Worm (Caenorhabditis elegans): ENCODE measurements around the gene grd-13.

- no peak for TF ChIP-seq ZK546.5 (tag; optimal IDR thresholded peaks at IDR 0.05)
- TF ChIP-seq egl-27 (tag; optimal IDR thresholded peaks at IDR 0.05), result no peak
- TF ChIP-seq snpc-4 (tag; optimal IDR thresholded peaks at IDR 0.05), result no peak
- TF ChIP-seq ztf-4 (tag; optimal IDR thresholded peaks at IDR 0.05), result no peak
- no peak for TF ChIP-seq nhr-129 (tag; optimal IDR thresholded peaks at IDR 0.05)
- no peak for TF ChIP-seq peb-1 (tag; optimal IDR thresholded peaks at IDR 0.05)
- no peak for TF ChIP-seq unc-62 (GFP tag; optimal IDR thresholded peaks at IDR 0.05)
- no peak for TF ChIP-seq ama-1 (optimal IDR thresholded peaks at IDR 0.05)
- no peak for TF ChIP-seq fos-1 (tag; optimal IDR thresholded peaks at IDR 0.05)
- no peak for TF ChIP-seq dmd-4 (tag; optimal IDR thresholded peaks at IDR 0.05)
- no peak for TF ChIP-seq mdl-1 (tag; optimal IDR thresholded peaks at IDR 0.05)
- no peak for TF ChIP-seq F13H6.1 (tag; optimal IDR thresholded peaks at IDR 0.05)
- TF ChIP-seq ztf-11 (tag; optimal IDR thresholded peaks at IDR 0.05), result no peak
- TF ChIP-seq lin-13 (GFP tag; optimal IDR thresholded peaks at IDR 0.05), result no peak
Measured at ce11 chrIV:3467128-3467527, 29.0 kb downstream of the grd-13 start, which contains the start of gene F58E2.3.
